Worm (Caenorhabditis elegans) whole organism, L1 larva: ENCODE results near the gene ZK856.18.

Experiments
- ama-1 ChIP-seq: fragments of 150-350 bp; optimal IDR thresholded peaks from 2 replicates; lab custom pipeline; 2014
- ets-5 ChIP-seq: fragments of 200-800 bp; sonication (Bioruptor generic); IDR thresholded peaks from 2 replicates; pipeline ENCODE4 v1.3.6; 2022; ENCODE audit warnings: missing genetic modification characterization, missing compliant biosample characterization
- irx-1 ChIP-seq: sonication (generic microtip); optimal IDR thresholded peaks from 2 replicates; lab custom pipeline; 2016; ENCODE audit warnings: missing genetic modification characterization, missing compliant biosample characterization
- jun-1 ChIP-seq: fragments of 150-350 bp; optimal IDR thresholded peaks from 2 replicates; lab custom pipeline; 2014; ENCODE audit warnings: missing biosample characterization, missing genetic modification reagents, missing genetic modification characterization
- lin-15B ChIP-seq: fragments of 150-350 bp; sonication (generic microtip); optimal IDR thresholded peaks from 3 replicates; lab custom pipeline; 2014; ENCODE audit warnings: missing biosample characterization, missing genetic modification characterization
- mab-9 ChIP-seq: fragments of 200-800 bp; sonication (Bioruptor generic); IDR thresholded peaks from 2 replicates; pipeline ENCODE4 v1.3.6; 2022; ENCODE audit warnings: missing genetic modification reagents, missing genetic modification characterization, missing compliant biosample characterization
- nhr-11 ChIP-seq: fragments of 150-350 bp; optimal IDR thresholded peaks from 2 replicates; lab custom pipeline; 2014; ENCODE audit warnings: missing biosample characterization, missing genetic modification characterization
- nhr-19 ChIP-seq: fragments of 200-800 bp; sonication (Bioruptor generic); conservative IDR thresholded peaks from 2 replicates; pipeline ENCODE4 v1.3.6; 2022; ENCODE audit warnings: missing genetic modification characterization, missing compliant biosample characterization
- nhr-84 ChIP-seq: sonication (generic microtip); optimal IDR thresholded peaks from 2 replicates; lab custom pipeline; 2017; ENCODE audit warnings: missing biosample characterization, missing genetic modification characterization
- sox-4 ChIP-seq: sonication (generic microtip); optimal IDR thresholded peaks from 2 replicates; lab custom pipeline; 2016; ENCODE audit warnings: missing genetic modification characterization, missing compliant biosample characterization
- tlp-1 ChIP-seq: fragments of 150-350 bp; optimal IDR thresholded peaks from 2 replicates; lab custom pipeline; 2014; ENCODE audit warnings: missing biosample characterization, missing genetic modification characterization
- zag-1 ChIP-seq: fragments of 150-350 bp; optimal IDR thresholded peaks from 2 replicates; lab custom pipeline; 2014; ENCODE audit warnings: missing biosample characterization, missing genetic modification characterization
- zip-4 ChIP-seq: fragments of 200-800 bp; sonication (Bioruptor generic); optimal IDR thresholded peaks from 2 replicates; lab custom pipeline; 2018; ENCODE audit warnings: mild to moderate bottlenecking, missing genetic modification characterization, moderate library complexity, missing compliant biosample characterization

- TF ChIP-seq tlp-1 (tag; lab: Kevin White, UChicago), result no peak
- no peak for TF ChIP-seq sox-4 (tag; lab: Kevin White, UChicago)
- TF ChIP-seq nhr-19 (GFP tag; lab: Robert Waterston, UW), result no peak
- no peak for TF ChIP-seq ets-5 (GFP tag; lab: Robert Waterston, UW)
- TF ChIP-seq zip-4 (GFP tag; lab: Kevin White, UChicago), result no peak
- no peak for TF ChIP-seq lin-15B (tag; lab: Kevin White, UChicago)
- TF ChIP-seq zag-1, result no peak
- no peak for TF ChIP-seq jun-1 (tag; lab: Kevin White, UChicago)
- TF ChIP-seq mab-9 (GFP tag; lab: Robert Waterston, UW), result no peak
- no peak for TF ChIP-seq nhr-84 (tag; lab: Kevin White, UChicago)
- TF ChIP-seq nhr-11 (tag; lab: Kevin White, UChicago), result no peak
- no peak for TF ChIP-seq ama-1 (lab: Kevin White, UChicago)
- TF ChIP-seq irx-1 (tag; lab: Kevin White, UChicago), result no peak
These were observed 36.2 kb upstream of the ZK856.18 start, which contains the start of gene C12D8.20 for ce11 chrV:10222007-10222406.
